Fruit fly (Drosophila melanogaster) whole organism, embryonic: ENCODE data around the gene Vps37B.

Experiments
- Awh ChIP-seq: fragments of 200-800 bp; sonication (Bioruptor generic); IDR thresholded peaks from 2 replicates; pipeline ENCODE4, ENCODE4 v1.3.6; 2022; ENCODE audit warnings: missing biosample characterization, missing genetic modification characterization
- CG10321 ChIP-seq: fragments of 200-800 bp; sonication (Bioruptor generic); IDR thresholded peaks from 2 replicates; pipeline ENCODE4 v1.3.6; 2022; ENCODE audit warnings: missing biosample characterization, missing genetic modification characterization
- CG11093 ChIP-seq: fragments of 200-800 bp; sonication (Bioruptor generic); IDR thresholded peaks from 3 replicates; pipeline ENCODE4 v1.3.6; 2022; ENCODE audit warnings: missing biosample characterization, missing genetic modification characterization
- CG11695 ChIP-seq: fragments of 200-800 bp; sonication (Bioruptor generic); IDR thresholded peaks from 3 replicates; pipeline ENCODE4 v1.3.6; 2022; ENCODE audit warnings: missing biosample characterization, missing genetic modification characterization
- CG11696 ChIP-seq: fragments of 200-800 bp; sonication (Bioruptor generic); IDR thresholded peaks from 2 replicates; pipeline ENCODE4 v1.3.6; 2022; ENCODE audit warnings: missing biosample characterization, missing genetic modification characterization
- CG11723 ChIP-seq: fragments of 200-800 bp; sonication (Bioruptor generic); optimal IDR thresholded peaks from 2 replicates; lab custom pipeline; 2017; ENCODE audit warnings: missing biosample characterization, mild to moderate bottlenecking, missing genetic modification characterization
- CG12236 ChIP-seq: fragments of 200-800 bp; sonication (Bioruptor generic); optimal IDR thresholded peaks from 2 replicates; lab custom pipeline; 2016; ENCODE audit warnings: missing biosample characterization, missing genetic modification characterization
- CG12299 ChIP-seq: fragments of 200-800 bp; sonication (Bioruptor generic); optimal IDR thresholded peaks from 2 replicates; lab custom pipeline; 2018; ENCODE audit warnings: missing biosample characterization, mild to moderate bottlenecking, missing genetic modification characterization
- CG13296 ChIP-seq: fragments of 200-800 bp; sonication (Bioruptor generic); optimal IDR thresholded peaks from 3 replicates; lab custom pipeline; 2018; ENCODE audit warnings: missing biosample characterization, mild to moderate bottlenecking, missing genetic modification characterization
- CG13424 ChIP-seq: fragments of 200-800 bp; sonication (Bioruptor generic); optimal IDR thresholded peaks from 2 replicates; lab custom pipeline; 2019; ENCODE audit warnings: missing biosample characterization, mild to moderate bottlenecking, missing genetic modification characterization, moderate library complexity
- CG18011 ChIP-seq: fragments of 200-800 bp; sonication (Bioruptor generic); optimal IDR thresholded peaks from 2 replicates; lab custom pipeline; 2017; ENCODE audit warnings: missing biosample characterization, missing genetic modification characterization, mild to moderate bottlenecking, moderate library complexity, missing genotype
- CG18619 ChIP-seq: fragments of 200-800 bp; sonication (Bioruptor generic); optimal IDR thresholded peaks from 3 replicates; lab custom pipeline; 2017; ENCODE audit warnings: missing biosample characterization, mild to moderate bottlenecking, missing genetic modification characterization
- CG2116 ChIP-seq: fragments of 200-800 bp; sonication (Bioruptor generic); optimal IDR thresholded peaks from 3 replicates; lab custom pipeline; 2018; ENCODE audit warnings: missing biosample characterization, mild to moderate bottlenecking, missing genetic modification characterization
- CG3065 ChIP-seq: fragments of 200-800 bp; sonication (Bioruptor generic); optimal IDR thresholded peaks from 2 replicates; lab custom pipeline; 2016; ENCODE audit warnings: missing biosample characterization, missing genetic modification characterization
- CG32772 ChIP-seq: fragments of 200-800 bp; sonication (Bioruptor generic); IDR thresholded peaks from 2 replicates; pipeline ENCODE4 v1.3.6; 2022; ENCODE audit warnings: missing biosample characterization, missing genetic modification characterization
- CG3838 ChIP-seq: fragments of 200-800 bp; sonication (Bioruptor generic); optimal IDR thresholded peaks from 3 replicates; lab custom pipeline; 2016; ENCODE audit warnings: missing biosample characterization, missing genetic modification characterization
- CG4730 ChIP-seq: fragments of 200-800 bp; sonication (Bioruptor generic); IDR thresholded peaks from 2 replicates; pipeline ENCODE4 v1.3.6; 2022; ENCODE audit warnings: missing biosample characterization, missing genetic modification characterization
- CG8290 ChIP-seq, 3 experiments: fragments of 200-800 bp; sonication (Bioruptor generic); optimal IDR thresholded peaks; 2 replicates each; lab custom pipeline; 2016 to 2019; ENCODE audit warnings: missing biosample characterization in 3 of 3, missing genetic modification characterization in 3 of 3, mild to moderate bottlenecking in 2 of 3, moderate library complexity in 1 of 3
- Deaf1 ChIP-seq: fragments of 200-800 bp; optimal IDR thresholded peaks from 3 replicates; lab custom pipeline; 2019; ENCODE audit warnings: missing biosample characterization, mild to moderate bottlenecking, missing genetic modification characterization, moderate library complexity
- Dip2 ChIP-seq: fragments of 200-800 bp; sonication (Bioruptor generic); IDR thresholded peaks from 2 replicates; pipeline ENCODE4 v1.3.6; 2022; ENCODE audit warnings: missing biosample characterization, missing genetic modification characterization
- E2f1 ChIP-seq: fragments of 200-800 bp; sonication (Bioruptor generic); IDR thresholded peaks from 2 replicates; pipeline ENCODE4 v1.3.6; 2022; ENCODE audit warnings: missing biosample characterization, missing genetic modification characterization
- Hand ChIP-seq: fragments of 200-800 bp; sonication (Bioruptor generic); optimal IDR thresholded peaks from 2 replicates; lab custom pipeline; 2017; ENCODE audit warnings: mild to moderate bottlenecking, missing biosample characterization, missing genetic modification reagents, missing genetic modification characterization
- HmgZ ChIP-seq: fragments of 200-800 bp; sonication (Bioruptor generic); optimal IDR thresholded peaks from 2 replicates; lab custom pipeline; 2018; ENCODE audit warnings: missing biosample characterization, mild to moderate bottlenecking, missing genetic modification characterization
- Hsf ChIP-seq: fragments of 200-800 bp; sonication (Bioruptor generic); optimal IDR thresholded peaks from 3 replicates; lab custom pipeline; 2016; ENCODE audit warnings: missing biosample characterization, missing genetic modification characterization
- Kr ChIP-seq: fragments of 200-800 bp; sonication (Bioruptor generic); optimal IDR thresholded peaks from 2 replicates; lab custom pipeline; 2017; ENCODE audit warnings: missing biosample characterization, mild to moderate bottlenecking, missing genetic modification characterization
- NC2β ChIP-seq: fragments of 200-800 bp; sonication (Bioruptor generic); optimal IDR thresholded peaks from 2 replicates; lab custom pipeline; 2016; ENCODE audit warnings: missing biosample characterization, missing genetic modification characterization
- Neu2 ChIP-seq: fragments of 200-800 bp; sonication (Bioruptor generic); optimal IDR thresholded peaks from 3 replicates; lab custom pipeline; 2016; ENCODE audit warnings: missing biosample characterization, missing genetic modification characterization, borderline replicate concordance
- Sry-β ChIP-seq: fragments of 200-800 bp; sonication (Bioruptor generic); optimal IDR thresholded peaks from 2 replicates; lab custom pipeline; 2018; ENCODE audit warnings: missing biosample characterization, mild to moderate bottlenecking, missing genetic modification characterization, moderate library complexity
- YL-1 ChIP-seq: fragments of 200-800 bp; sonication (Bioruptor generic); optimal IDR thresholded peaks from 3 replicates; lab custom pipeline; 2017; ENCODE audit warnings: missing biosample characterization, mild to moderate bottlenecking, missing genetic modification characterization
- aop ChIP-seq: fragments of 200-800 bp; sonication (Bioruptor generic); IDR thresholded peaks from 2 replicates; pipeline ENCODE4 v1.3.6; 2022; ENCODE audit warnings: missing biosample characterization, missing genetic modification characterization
- bcd ChIP-seq: fragments of 200-800 bp; sonication (Bioruptor generic); optimal IDR thresholded peaks from 2 replicates; lab custom pipeline; 2017; ENCODE audit warnings: missing biosample characterization, mild to moderate bottlenecking, missing genetic modification characterization
- dati ChIP-seq: fragments of 200-800 bp; sonication (Bioruptor generic); IDR thresholded peaks from 2 replicates; pipeline ENCODE4 v1.3.6; 2022; ENCODE audit warnings: missing biosample characterization, missing genetic modification characterization
- dmrt99B ChIP-seq: fragments of 200-800 bp; sonication (Bioruptor generic); optimal IDR thresholded peaks from 2 replicates; lab custom pipeline; 2018; ENCODE audit warnings: missing biosample characterization, mild to moderate bottlenecking, missing genetic modification characterization, moderate library complexity
- en ChIP-seq: fragments of 200-800 bp; sonication (Bioruptor generic); optimal IDR thresholded peaks from 2 replicates; lab custom pipeline; 2016; ENCODE audit warnings: missing biosample characterization, missing genetic modification characterization
- ewg ChIP-seq: fragments of 200-800 bp; sonication (Bioruptor generic); optimal IDR thresholded peaks from 3 replicates; lab custom pipeline; 2017; ENCODE audit warnings: mild to moderate bottlenecking, missing biosample characterization, missing genetic modification reagents, missing genetic modification characterization
- fru ChIP-seq: fragments of >200 bp; optimal IDR thresholded peaks from 2 replicates; lab custom pipeline; 2017
- ftz-f1 ChIP-seq: fragments of 200-800 bp; sonication (Bioruptor generic); optimal IDR thresholded peaks from 2 replicates; lab custom pipeline; 2016; ENCODE audit warnings: missing biosample characterization, missing genetic modification characterization
- insv ChIP-seq, 2 experiments: fragments of 200-800 bp; sonication (Bioruptor generic); optimal IDR thresholded peaks; 3 replicates each; lab custom pipeline; 2016 to 2018; ENCODE audit warnings: missing biosample characterization in 2 of 2, missing genetic modification characterization in 2 of 2
- jigr1 ChIP-seq: fragments of 200-800 bp; sonication (Bioruptor generic); IDR thresholded peaks from 3 replicates; pipeline ENCODE4 v1.3.6; 2022; ENCODE audit warnings: missing biosample characterization, missing genetic modification characterization
- klu ChIP-seq: fragments of 200-800 bp; sonication (Bioruptor generic); IDR thresholded peaks from 2 replicates; pipeline ENCODE4 v1.3.6; 2022; ENCODE audit warnings: missing biosample characterization, missing genetic modification characterization
- luna ChIP-seq: fragments of 200-800 bp; sonication (Bioruptor generic); optimal IDR thresholded peaks from 2 replicates; lab custom pipeline; 2016; ENCODE audit warnings: missing biosample characterization, missing genetic modification characterization
- mam ChIP-seq: fragments of 200-800 bp; sonication (Bioruptor generic); optimal IDR thresholded peaks from 3 replicates; lab custom pipeline; 2016; ENCODE audit warnings: missing biosample characterization, missing genetic modification characterization
- org-1 ChIP-seq: fragments of 200-800 bp; sonication (Bioruptor generic); optimal IDR thresholded peaks from 2 replicates; lab custom pipeline; 2017; ENCODE audit warnings: missing biosample characterization, missing genetic modification characterization
- peb ChIP-seq: fragments of 200-800 bp; sonication (Bioruptor generic); IDR thresholded peaks from 2 replicates; pipeline ENCODE4 v1.3.6; 2022; ENCODE audit warnings: missing biosample characterization, missing genetic modification characterization
- schlank ChIP-seq: fragments of 200-800 bp; sonication (Bioruptor generic); optimal IDR thresholded peaks from 2 replicates; lab custom pipeline; 2018; ENCODE audit warnings: missing biosample characterization, mild to moderate bottlenecking, missing genetic modification characterization
- sim ChIP-seq: fragments of 200-800 bp; sonication (Bioruptor generic); IDR thresholded peaks from 2 replicates; pipeline ENCODE4 v1.3.6; 2022; ENCODE audit warnings: missing biosample characterization, missing genetic modification characterization
- sqz ChIP-seq: fragments of 200-800 bp; sonication (Bioruptor generic); optimal IDR thresholded peaks from 3 replicates; lab custom pipeline; 2018; ENCODE audit warnings: missing biosample characterization, mild to moderate bottlenecking, missing genetic modification characterization
- stwl ChIP-seq: fragments of 200-800 bp; sonication (Bioruptor generic); optimal IDR thresholded peaks from 3 replicates; lab custom pipeline; 2018; ENCODE audit warnings: missing biosample characterization, mild to moderate bottlenecking, missing genetic modification characterization, moderate library complexity
- tgo ChIP-seq: fragments of 200-800 bp; sonication (Bioruptor generic); IDR thresholded peaks from 3 replicates; pipeline ENCODE4 v1.3.6; 2022; ENCODE audit warnings: missing biosample characterization, missing genetic modification characterization
- wek ChIP-seq: fragments of 200-800 bp; sonication (Bioruptor generic); optimal IDR thresholded peaks from 3 replicates; lab custom pipeline; 2018; ENCODE audit warnings: missing biosample characterization, mild to moderate bottlenecking, missing genetic modification characterization, moderate library complexity
- zf30C ChIP-seq: fragments of 200-800 bp; sonication (Bioruptor generic); optimal IDR thresholded peaks from 3 replicates; lab custom pipeline; 2018; ENCODE audit warnings: missing biosample characterization, mild to moderate bottlenecking, missing genetic modification characterization

The Vps37B gene

dm6 chr3R:5251243-5251865 lies 25.4 kb downstream of the Vps37B start, which contains the start of gene CtsF (continued):
- TF ChIP-seq zf30C (GFP tag; lab: Kevin White, UChicago) (no peak), stwl (peak; percentile 78), fru (lab: Kevin White, UChicago) (no peak), aop (no peak), CG18011 (GFP tag; lab: Kevin White, UChicago) (no peak), Dip2 (GFP tag; lab: Robert Waterston, UW) (no peak), bcd (no peak), YL-1 (GFP tag; lab: Kevin White, UChicago) (peak; percentile 81), Hand (GFP tag; lab: Kevin White, UChicago) (peak; percentile 48), Neu2 (GFP tag; lab: Kevin White, UChicago) (peak; percentile 99), wek (GFP tag; lab: Kevin White, UChicago) (no peak), CG10321 (GFP tag; lab: Robert Waterston, UW) (peak; percentile 62), insv (GFP tag; optimal IDR thresholded peaks at IDR 0.05; lab: Kevin White, UChicago) (no peak), CG8290 (GFP tag; optimal IDR thresholded peaks at IDR 0.05; lab: Kevin White, UChicago) (no peak), CG8290 (tag; optimal IDR thresholded peaks at IDR 0.05; lab: Kevin White, UChicago) (peak in 1 of 2 experiments; percentile 25), CG11093 (GFP tag; lab: Robert Waterston, UW) (no peak), ftz-f1 (GFP tag; lab: Kevin White, UChicago) (peak; percentile 71), CG11723 (GFP tag; lab: Kevin White, UChicago) (no peak), jigr1 (GFP tag; lab: Robert Waterston, UW) (no peak), CG32772 (GFP tag; lab: Robert Waterston, UW) (no peak), en (GFP tag; lab: Kevin White, UChicago) (no peak), NC2β (no peak), E2f1 (GFP tag; lab: Robert Waterston, UW) (no peak), CG18619 (no peak), dati (GFP tag; lab: Robert Waterston, UW) (no peak), dmrt99B (peak; percentile 14), CG12299 (tag; lab: Kevin White, UChicago) (peak; percentile 28), tgo (GFP tag; lab: Robert Waterston, UW) (no peak), CG13424 (tag; lab: Kevin White, UChicago) (no peak), CG11695 (GFP tag; lab: Robert Waterston, UW) (no peak), CG4730 (GFP tag; lab: Robert Waterston, UW) (no peak), Sry-β (GFP tag; lab: Kevin White, UChicago) (no peak), CG12236 (GFP tag; lab: Kevin White, UChicago) (no peak), schlank (tag; lab: Kevin White, UChicago) (no peak), Kr (GFP tag; lab: Kevin White, UChicago) (no peak), CG3065 (GFP tag; lab: Kevin White, UChicago) (no peak), sim (GFP tag; lab: Robert Waterston, UW) (no peak), org-1 (no peak), CG13296 (GFP tag; lab: Kevin White, UChicago) (peak; percentile 30), klu (no peak), CG11696 (GFP tag; lab: Robert Waterston, UW) (no peak), CG2116 (GFP tag; lab: Kevin White, UChicago) (peak; percentile 86), Deaf1 (tag; lab: Kevin White, UChicago) (peak; percentile 16), peb (no peak), Awh (GFP tag; lab: Robert Waterston, UW) (no peak), mam (GFP tag; lab: Kevin White, UChicago) (no peak), Hsf (GFP tag; lab: Kevin White, UChicago) (no peak), HmgZ (tag; lab: Kevin White, UChicago) (peak; percentile 78), ewg (peak; percentile 4), sqz (GFP tag; lab: Kevin White, UChicago) (no peak), CG3838 (GFP tag; lab: Kevin White, UChicago) (no peak), luna (GFP tag; lab: Kevin White, UChicago) (no peak)
